Worm (Caenorhabditis elegans): ENCODE results near the gene C08E8.10.
"Not testable (repeated sequence)": the region's sequence is repeated elsewhere in the genome, so short reads cannot be mapped to it uniquely, and the experiment has no call there.

Gene C08E8.10

DNA sequence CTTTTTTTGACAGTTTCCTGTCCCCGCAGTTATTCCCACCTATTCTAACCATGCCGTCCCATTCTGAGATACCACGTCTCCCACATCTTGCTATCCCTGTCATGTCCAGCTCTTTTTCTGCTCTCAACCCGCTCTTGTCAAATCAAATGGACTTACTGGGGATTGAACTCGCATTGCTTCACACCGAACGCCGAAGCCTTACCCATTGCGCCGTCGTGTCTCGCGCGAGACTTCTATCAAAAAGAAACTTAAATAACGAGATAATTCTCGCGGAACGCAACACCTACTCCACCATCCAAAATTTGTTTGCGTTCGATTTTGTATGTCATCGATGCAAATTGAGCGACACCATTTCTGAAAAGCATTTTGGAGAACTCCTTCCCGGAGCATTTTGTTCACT, 4.5 kb upstream of the C08E8.10 start:
- no peak for TF ChIP-seq unc-62 (GFP tag; optimal IDR thresholded peaks at IDR 0.05)

DNA sequence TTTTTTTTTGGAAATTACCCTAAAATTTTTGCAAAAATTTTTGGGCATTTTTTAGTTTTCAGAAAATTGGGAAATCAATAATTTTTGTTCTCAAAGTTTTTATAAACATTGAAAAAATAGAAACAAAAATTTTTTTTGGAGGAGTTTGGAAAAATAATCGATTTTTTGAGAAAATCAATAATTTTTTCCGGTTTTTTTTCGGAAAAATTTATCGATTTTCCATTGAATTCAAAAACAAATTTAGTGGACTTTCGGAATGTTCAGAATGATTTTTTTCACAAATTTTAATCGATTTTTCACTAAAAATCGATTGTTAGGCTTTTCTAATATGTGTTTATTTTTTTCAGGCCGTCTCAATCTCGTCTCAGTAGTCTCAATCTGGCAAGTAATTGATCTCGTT, 2.1 kb downstream of the C08E8.10 start:
- no peak for TF ChIP-seq unc-62 (GFP tag; optimal IDR thresholded peaks at IDR 0.05)

DNA sequence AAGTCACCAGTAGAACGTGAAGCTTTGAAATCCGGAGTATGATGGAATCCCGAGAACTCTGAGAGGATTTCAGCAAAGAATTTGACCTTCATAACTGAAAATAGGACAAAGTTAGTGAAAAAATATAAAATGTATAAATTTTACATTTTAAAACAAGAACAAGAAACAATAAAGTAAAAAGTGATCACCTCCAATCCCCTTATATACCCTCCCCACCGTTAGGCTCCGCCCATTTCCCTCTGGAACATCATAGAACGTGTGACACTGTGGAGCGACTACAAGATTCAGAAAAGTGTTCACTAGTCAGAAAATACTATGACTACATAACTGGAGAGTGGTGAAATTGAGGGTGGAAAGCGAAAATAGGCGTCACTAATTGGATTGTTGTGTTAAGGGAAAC, 8.6 kb downstream of the C08E8.10 start, which contains the start of gene B0462.4:
TSS of gene B0462.4 (minus strand) at position 101 of the 400 bp plus-strand sequence.
- TF ChIP-seq unc-62 (GFP tag; optimal IDR thresholded peaks at IDR 0.05) = no peak

DNA sequence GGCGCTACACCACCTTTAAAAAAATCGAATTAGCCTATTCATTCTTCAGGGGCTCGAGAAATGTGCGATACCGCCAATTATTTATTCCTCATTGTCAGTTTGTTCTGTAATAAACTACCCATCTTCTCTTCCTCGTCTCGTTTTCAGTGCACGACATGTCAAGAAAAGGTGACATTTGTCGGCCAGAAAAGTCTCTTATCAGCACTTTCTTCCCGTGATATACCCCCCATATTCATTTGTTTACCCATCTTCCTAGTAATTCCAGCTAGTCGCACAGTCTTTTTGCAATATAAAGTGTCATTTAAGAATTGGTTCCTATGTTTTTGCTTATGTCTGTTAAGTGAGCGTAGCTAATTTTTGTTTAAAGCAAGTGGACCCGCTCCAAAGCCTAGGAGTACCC, 15.2 kb downstream of the C08E8.10 start:
- TF ChIP-seq unc-62 (GFP tag; optimal IDR thresholded peaks at IDR 0.05) = no peak

DNA sequence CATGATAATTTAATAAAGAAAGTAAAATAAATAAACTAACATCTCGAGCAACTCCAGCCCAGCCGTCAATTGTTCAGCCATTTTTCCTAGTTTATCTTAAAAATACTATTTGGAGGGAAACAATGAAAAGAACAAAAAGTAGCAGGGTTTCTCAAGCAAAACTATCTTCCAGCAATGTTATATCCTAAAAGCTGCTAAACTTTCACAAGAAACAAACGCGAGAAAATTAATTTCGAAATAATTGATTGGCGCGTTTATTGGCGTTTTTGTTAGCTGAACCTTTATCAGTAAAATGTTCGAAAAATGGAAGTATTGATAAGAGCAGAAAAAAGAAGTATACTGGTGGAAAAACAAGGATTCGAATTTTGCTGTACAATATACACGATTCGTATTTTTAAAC, 16.5 kb downstream of the C08E8.10 start, which contains the start of gene B0462.5:
TSS of gene B0462.5 (minus strand) at position 101 of the 400 bp plus-strand sequence.
- TF ChIP-seq unc-62 (GFP tag; optimal IDR thresholded peaks at IDR 0.05) = no peak

DNA sequence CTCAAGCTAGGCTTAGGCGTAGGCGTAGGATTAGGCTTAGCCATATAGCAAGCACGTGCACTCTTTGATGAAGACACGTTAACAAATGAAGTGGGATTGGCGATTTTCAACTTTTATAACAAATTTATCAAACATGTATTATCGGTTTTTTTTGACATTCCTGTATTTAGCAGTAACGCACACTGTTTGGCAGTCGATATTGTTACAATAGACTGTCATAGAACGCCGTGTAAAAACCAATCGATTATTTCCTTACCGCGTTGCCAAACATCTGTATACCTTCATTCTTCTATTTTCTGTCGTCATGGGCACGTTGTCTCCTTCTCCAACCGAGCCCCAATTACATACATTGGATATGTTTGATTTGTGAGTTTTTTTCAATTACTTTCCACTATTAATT, 21.4 kb downstream of the C08E8.10 start, which contains the start of gene fbxb-119:
TSS of gene fbxb-119 (plus strand) at position 301 of the 400 bp plus-strand sequence.
- no peak for TF ChIP-seq unc-62 (GFP tag; optimal IDR thresholded peaks at IDR 0.05)

DNA sequence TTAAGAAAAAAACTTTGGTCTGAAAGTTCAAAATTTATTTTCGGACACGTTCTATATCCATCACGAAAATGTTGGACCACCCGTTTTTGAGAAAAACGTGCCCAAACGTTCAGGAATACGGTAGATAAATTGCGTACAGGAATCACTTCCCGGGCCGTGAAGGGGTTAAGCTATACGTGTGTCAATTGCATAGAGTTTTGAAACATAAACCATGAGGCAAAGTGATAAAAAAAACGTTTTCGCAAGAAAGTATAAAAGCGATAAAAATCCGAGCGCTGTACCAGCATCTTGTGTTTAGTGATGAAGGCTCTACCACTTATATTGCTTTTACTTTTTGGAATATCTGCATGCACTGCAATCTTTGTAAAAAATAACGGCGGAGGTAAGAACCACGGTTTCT, 37.3 kb downstream of the C08E8.10 start, which contains the start of gene Y51A2A.6:
TSS of gene Y51A2A.6 (plus strand) at position 301 of the 400 bp plus-strand sequence.
- not testable (repeated sequence) for TF ChIP-seq unc-62 (GFP tag; optimal IDR thresholded peaks at IDR 0.05)

DNA sequence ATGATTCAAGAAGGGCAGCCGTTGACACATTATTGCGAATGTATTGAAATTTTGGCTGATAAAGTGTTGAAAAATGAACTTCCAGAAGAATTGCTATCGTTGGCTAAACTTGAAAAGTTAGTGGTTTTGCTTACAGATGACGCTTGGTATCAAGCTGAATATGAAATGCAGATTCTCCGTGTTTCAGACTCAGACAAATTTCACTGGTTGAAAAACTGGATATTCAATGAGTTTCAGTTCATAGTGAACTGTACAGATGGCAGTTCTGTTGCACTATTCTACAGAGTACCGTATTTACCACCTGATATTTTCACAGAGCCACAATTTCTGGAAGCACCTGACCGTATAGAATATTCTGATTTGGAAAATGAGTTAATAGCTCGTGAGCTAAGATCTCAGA, 40.4 kb downstream of the C08E8.10 start:
- no peak for TF ChIP-seq unc-62 (GFP tag; optimal IDR thresholded peaks at IDR 0.05)

DNA sequence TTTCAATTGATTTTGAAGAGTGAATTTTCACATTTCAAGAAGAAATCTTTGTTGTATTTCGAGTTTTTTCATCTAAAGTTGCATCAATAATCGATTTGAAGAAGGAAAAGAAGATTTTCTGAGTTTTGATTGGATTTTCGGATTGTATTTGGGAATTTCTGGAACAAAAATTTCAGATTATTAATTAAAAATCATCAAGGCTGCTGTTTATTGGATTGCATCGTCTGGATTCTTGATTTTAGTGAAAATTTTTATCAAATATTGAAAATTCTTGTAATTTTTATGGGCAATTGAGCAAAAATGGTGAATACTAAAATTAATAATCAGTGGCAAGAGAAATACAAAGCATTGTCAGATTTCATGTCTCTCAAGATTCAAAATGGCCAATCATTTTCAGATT, 41.2 kb downstream of the C08E8.10 start, which contains the start of gene Y51A2A.5:
TSS of gene Y51A2A.5 (plus strand) at position 301 of the 400 bp plus-strand sequence.
- no peak for TF ChIP-seq unc-62 (GFP tag; optimal IDR thresholded peaks at IDR 0.05)

DNA sequence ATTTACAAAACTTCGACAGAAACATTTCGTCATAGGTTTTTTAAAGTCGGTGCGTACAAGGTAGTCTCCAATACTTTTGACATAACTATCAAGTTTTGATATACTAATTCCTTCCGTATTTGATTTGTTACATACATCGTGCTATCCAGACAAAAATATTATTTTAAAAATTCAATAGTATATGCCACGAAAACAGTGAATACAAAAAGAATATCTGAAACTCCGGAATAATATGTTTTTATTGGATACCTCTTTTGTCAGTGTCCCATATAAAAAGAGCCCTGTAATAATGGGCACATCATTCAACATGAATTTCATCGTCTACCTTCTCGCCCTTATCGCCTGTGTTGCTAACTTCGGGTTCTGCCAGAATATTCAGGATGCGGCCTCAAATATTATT, 47.4 kb downstream of the C08E8.10 start, which contains the start of gene Y51A2A.12:
TSS of gene Y51A2A.12 (plus strand) at position 301 of the 400 bp plus-strand sequence.
- TF ChIP-seq unc-62 (GFP tag; optimal IDR thresholded peaks at IDR 0.05) = no peak

DNA sequence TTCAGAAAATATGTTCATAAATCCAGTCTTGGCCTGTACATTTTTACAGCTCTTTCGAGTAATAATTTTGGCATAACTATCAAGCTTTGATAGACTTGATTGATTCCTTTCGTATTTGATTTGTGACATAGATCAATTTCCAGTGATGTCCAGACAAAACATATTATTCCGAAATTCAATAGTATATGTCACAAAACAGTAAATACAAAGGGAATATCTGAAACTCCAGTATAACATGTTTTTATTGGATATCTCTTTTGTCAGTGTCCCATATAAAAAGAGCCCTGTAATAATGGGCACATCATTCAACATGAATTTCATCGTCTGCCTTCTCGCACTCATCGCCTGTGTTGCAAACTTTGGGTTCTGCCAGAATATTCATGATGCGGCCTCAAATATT, 49.1 kb downstream of the C08E8.10 start, which contains the start of gene Y51A2A.4:
TSS of gene Y51A2A.4 (plus strand) at position 301 of the 400 bp plus-strand sequence.
- TF ChIP-seq unc-62 (GFP tag; optimal IDR thresholded peaks at IDR 0.05) = no peak

Measured in whole organism, dauer.